Fruit fly (Drosophila melanogaster) whole organism, embryonic: ENCODE results near the gene STUB1.

Experiments used
- Atf-2 ChIP-seq: fragments of 200-800 bp; sonication (Bioruptor generic); optimal IDR thresholded peaks from 2 replicates; lab custom pipeline; 2016; ENCODE audit warnings: missing biosample characterization, missing genetic modification characterization
- Bgb ChIP-seq: fragments of 200-800 bp; sonication (Bioruptor generic); IDR thresholded peaks from 2 replicates; pipeline ENCODE4 v1.3.6; 2022; ENCODE audit warnings: missing biosample characterization, missing genetic modification characterization; ENCODE audit not compliant: partially characterized antibody
- C15 ChIP-seq: fragments of 200-800 bp; sonication (Bioruptor generic); IDR thresholded peaks from 3 replicates; pipeline ENCODE4 v1.3.6; 2022; ENCODE audit warnings: missing biosample characterization, missing genetic modification characterization
- CG10147 ChIP-seq: fragments of 200-800 bp; sonication (Bioruptor generic); optimal IDR thresholded peaks from 2 replicates; lab custom pipeline; 2019; ENCODE audit warnings: missing biosample characterization, mild to moderate bottlenecking, missing genetic modification characterization, moderate library complexity
- CG10543 ChIP-seq: fragments of 200-800 bp; sonication (Bioruptor generic); optimal IDR thresholded peaks from 3 replicates; lab custom pipeline; 2017; ENCODE audit warnings: missing biosample characterization, mild to moderate bottlenecking, missing genetic modification characterization, moderate library complexity
- CG12155 ChIP-seq: fragments of 200-800 bp; sonication (Bioruptor generic); optimal IDR thresholded peaks from 3 replicates; lab custom pipeline; 2016; ENCODE audit warnings: missing biosample characterization, missing genetic modification characterization
- CG13624 ChIP-seq: fragments of 200-800 bp; sonication (Bioruptor generic); optimal IDR thresholded peaks from 2 replicates; lab custom pipeline; 2016; ENCODE audit warnings: missing biosample characterization, missing genetic modification characterization
- CG15479 ChIP-seq: fragments of 200-800 bp; sonication (Bioruptor generic); optimal IDR thresholded peaks from 3 replicates; lab custom pipeline; 2019; ENCODE audit warnings: missing biosample characterization, mild to moderate bottlenecking, missing genetic modification characterization, moderate library complexity
- CG1603 ChIP-seq: fragments of 200-800 bp; sonication (Bioruptor generic); optimal IDR thresholded peaks from 2 replicates; lab custom pipeline; 2019; ENCODE audit warnings: missing biosample characterization, mild to moderate bottlenecking, missing genetic modification characterization, moderate library complexity
- CG17186 ChIP-seq: fragments of 200-800 bp; sonication (Bioruptor generic); optimal IDR thresholded peaks from 3 replicates; lab custom pipeline; 2017; ENCODE audit warnings: missing biosample characterization, missing genetic modification reagents, missing genetic modification characterization
- CG17568 ChIP-seq: fragments of 200-800 bp; sonication (Bioruptor generic); optimal IDR thresholded peaks from 2 replicates; lab custom pipeline; 2018; ENCODE audit warnings: missing biosample characterization, mild to moderate bottlenecking, missing genetic modification characterization, moderate library complexity
- CG18764 ChIP-seq: fragments of 200-800 bp; sonication (Bioruptor generic); optimal IDR thresholded peaks from 3 replicates; lab custom pipeline; 2016; ENCODE audit warnings: missing biosample characterization, missing genetic modification characterization
- CG2889 ChIP-seq: fragments of 200-800 bp; sonication (Bioruptor generic); IDR thresholded peaks from 3 replicates; pipeline ENCODE4 v1.3.6; 2022; ENCODE audit warnings: missing biosample characterization, missing genetic modification characterization
- CG32767 ChIP-seq: fragments of 200-800 bp; sonication (Bioruptor generic); IDR thresholded peaks from 2 replicates; pipeline ENCODE4 v1.3.6; 2022; ENCODE audit warnings: missing biosample characterization, missing genetic modification characterization
- CG3995 ChIP-seq: fragments of 200-800 bp; sonication (Bioruptor generic); optimal IDR thresholded peaks from 3 replicates; lab custom pipeline; 2016; ENCODE audit warnings: missing biosample characterization, missing genetic modification characterization
- CG4854 ChIP-seq: fragments of 200-800 bp; sonication (Bioruptor generic); optimal IDR thresholded peaks from 2 replicates; lab custom pipeline; 2016; ENCODE audit warnings: missing biosample characterization, missing genetic modification characterization, inconsistent platforms
- CG5180 ChIP-seq: fragments of 200-800 bp; sonication (Bioruptor generic); optimal IDR thresholded peaks from 3 replicates; lab custom pipeline; 2017; ENCODE audit warnings: missing biosample characterization, missing genetic modification characterization, mild to moderate bottlenecking, moderate library complexity, missing genetic modification reagents
- CG5953 ChIP-seq: fragments of 200-800 bp; sonication (Bioruptor generic); IDR thresholded peaks from 2 replicates; pipeline ENCODE4 v1.3.6; 2022; ENCODE audit warnings: missing biosample characterization, missing genetic modification characterization
- CG6654 ChIP-seq: fragments of 200-800 bp; sonication (Bioruptor generic); optimal IDR thresholded peaks from 2 replicates; lab custom pipeline; 2017; ENCODE audit warnings: missing biosample characterization, mild to moderate bottlenecking, missing genetic modification characterization
- CG6689 ChIP-seq: fragments of 200-800 bp; sonication (Bioruptor generic); IDR thresholded peaks from 2 replicates; pipeline ENCODE4 v1.3.6; 2022; ENCODE audit warnings: missing biosample characterization, missing genetic modification characterization
- CG7786 ChIP-seq: fragments of 200-800 bp; sonication (Bioruptor generic); optimal IDR thresholded peaks from 2 replicates; lab custom pipeline; 2016; ENCODE audit warnings: missing biosample characterization, missing genetic modification characterization
- CG8924 ChIP-seq: fragments of 200-800 bp; optimal IDR thresholded peaks from 3 replicates; lab custom pipeline; 2019; ENCODE audit warnings: missing biosample characterization, mild to moderate bottlenecking, missing genetic modification characterization, moderate library complexity
- CHES-1-like ChIP-seq: fragments of 200-800 bp; sonication (Bioruptor generic); optimal IDR thresholded peaks from 2 replicates; lab custom pipeline; 2016; ENCODE audit warnings: missing biosample characterization, missing genetic modification characterization
- D ChIP-seq, 2 experiments: fragments of 200-800 bp in 1 of 2; fragments of >200 bp in 1 of 2; sonication (Bioruptor generic) in 1 of 2; optimal IDR thresholded peaks; 2 replicates in 1 of 2; 3 replicates in 1 of 2; lab custom pipeline; 2017; ENCODE audit warnings: mild to moderate bottlenecking in 1 of 2, missing biosample characterization in 1 of 2, missing genetic modification characterization in 1 of 2, missing genetic modification reagents in 1 of 2
- Dip2 ChIP-seq: fragments of 200-800 bp; sonication (Bioruptor generic); IDR thresholded peaks from 2 replicates; pipeline ENCODE4 v1.3.6; 2022; ENCODE audit warnings: missing biosample characterization, missing genetic modification characterization
- Doc3 ChIP-seq: fragments of 200-800 bp; sonication (Bioruptor generic); IDR thresholded peaks from 3 replicates; pipeline ENCODE4 v1.3.6; 2022; ENCODE audit warnings: missing biosample characterization, missing genetic modification characterization; ENCODE audit not compliant: partially characterized antibody
- H15 ChIP-seq: fragments of 200-800 bp; sonication (Bioruptor generic); IDR thresholded peaks from 3 replicates; pipeline ENCODE4 v1.3.6; 2022; ENCODE audit warnings: missing biosample characterization, missing genetic modification characterization
- Hr39 ChIP-seq: fragments of >200 bp; optimal IDR thresholded peaks from 2 replicates; lab custom pipeline; 2017
- Jarid2 ChIP-seq: fragments of 200-800 bp; sonication (Bioruptor generic); optimal IDR thresholded peaks from 3 replicates; lab custom pipeline; 2017; ENCODE audit warnings: mild to moderate bottlenecking, missing biosample characterization, missing genetic modification reagents, missing genetic modification characterization
- Mad ChIP-seq: fragments of 200-800 bp; sonication (Bioruptor generic); optimal IDR thresholded peaks from 2 replicates; lab custom pipeline; 2016; ENCODE audit warnings: missing biosample characterization, missing genetic modification characterization
- Oli ChIP-seq: fragments of 200-800 bp; sonication (Bioruptor generic); optimal IDR thresholded peaks from 2 replicates; lab custom pipeline; 2018; ENCODE audit warnings: missing biosample characterization, mild to moderate bottlenecking, missing genetic modification characterization, moderate library complexity
- Rfx ChIP-seq: fragments of 200-800 bp; sonication (Bioruptor generic); IDR thresholded peaks from 2 replicates; pipeline ENCODE4 v1.3.6; 2022; ENCODE audit warnings: missing biosample characterization, missing genetic modification characterization
- Rx ChIP-seq: fragments of 200-800 bp; sonication (Bioruptor generic); IDR thresholded peaks from 2 replicates; pipeline ENCODE4 v1.3.6; 2022; ENCODE audit warnings: missing biosample characterization, missing genetic modification characterization
- corto ChIP-seq: fragments of 200-800 bp; sonication (Bioruptor generic); optimal IDR thresholded peaks from 2 replicates; lab custom pipeline; 2016; ENCODE audit warnings: missing biosample characterization, mild to moderate bottlenecking, missing genetic modification characterization, moderate library complexity
- dan ChIP-seq: fragments of 200-800 bp; sonication (Bioruptor generic); IDR thresholded peaks from 2 replicates; pipeline ENCODE4 v1.3.6; 2022; ENCODE audit warnings: missing biosample characterization, missing genetic modification characterization
- disco-r ChIP-seq: fragments of 200-800 bp; sonication (Bioruptor generic); optimal IDR thresholded peaks from 2 replicates; lab custom pipeline; 2016; ENCODE audit warnings: missing biosample characterization, missing genetic modification characterization
- dpn ChIP-seq, 2 experiments: fragments of 200-800 bp; sonication (Bioruptor generic); optimal IDR thresholded peaks; 3 replicates each; lab custom pipeline; 2016; ENCODE audit warnings: missing biosample characterization in 2 of 2, missing genetic modification characterization in 2 of 2
- gem ChIP-seq: fragments of 200-800 bp; sonication (Bioruptor generic); optimal IDR thresholded peaks from 2 replicates; lab custom pipeline; 2019; ENCODE audit warnings: missing biosample characterization, mild to moderate bottlenecking, missing genetic modification characterization, moderate library complexity
- gfzf ChIP-seq: fragments of 200-800 bp; sonication (Bioruptor generic); optimal IDR thresholded peaks from 2 replicates; lab custom pipeline; 2016; ENCODE audit warnings: missing biosample characterization, mild to moderate bottlenecking, missing genetic modification characterization, moderate library complexity
- gsb ChIP-seq: fragments of 200-800 bp; sonication (Bioruptor generic); IDR thresholded peaks from 2 replicates; pipeline ENCODE4 v1.3.6; 2022; ENCODE audit warnings: missing biosample characterization, missing genetic modification characterization
- gt ChIP-seq: fragments of 200-800 bp; sonication (Bioruptor generic); IDR thresholded peaks from 2 replicates; pipeline ENCODE4 v1.3.6; 2022; ENCODE audit warnings: missing biosample characterization, missing genetic modification characterization
- ham ChIP-seq: fragments of 200-800 bp; sonication (Bioruptor generic); IDR thresholded peaks from 2 replicates; pipeline ENCODE4 v1.3.6; 2022; ENCODE audit warnings: missing biosample characterization, missing genetic modification characterization
- insv ChIP-seq, 2 experiments: fragments of 200-800 bp; sonication (Bioruptor generic); optimal IDR thresholded peaks; 3 replicates each; lab custom pipeline; 2016 to 2018; ENCODE audit warnings: missing biosample characterization in 2 of 2, missing genetic modification characterization in 2 of 2
- nau ChIP-seq: fragments of 200-800 bp; sonication (Bioruptor generic); optimal IDR thresholded peaks from 3 replicates; lab custom pipeline; 2017; ENCODE audit warnings: missing biosample characterization, mild to moderate bottlenecking, missing genetic modification characterization, missing genetic modification reagents
- org-1 ChIP-seq: fragments of 200-800 bp; sonication (Bioruptor generic); optimal IDR thresholded peaks from 2 replicates; lab custom pipeline; 2017; ENCODE audit warnings: missing biosample characterization, missing genetic modification characterization
- pfk ChIP-seq: fragments of 200-800 bp; sonication (Bioruptor generic); optimal IDR thresholded peaks from 2 replicates; lab custom pipeline; 2018; ENCODE audit warnings: missing biosample characterization, mild to moderate bottlenecking, missing genetic modification characterization, moderate library complexity
- rib ChIP-seq: fragments of 200-800 bp; sonication (Bioruptor generic); IDR thresholded peaks from 2 replicates; pipeline ENCODE4 v1.3.6; 2022; ENCODE audit warnings: missing biosample characterization, missing genetic modification characterization
- sr ChIP-seq: fragments of 200-800 bp; sonication (Bioruptor generic); IDR thresholded peaks from 3 replicates; pipeline ENCODE4 v1.3.6; 2022; ENCODE audit warnings: missing biosample characterization, missing genetic modification characterization
- stwl ChIP-seq: fragments of 200-800 bp; sonication (Bioruptor generic); optimal IDR thresholded peaks from 3 replicates; lab custom pipeline; 2018; ENCODE audit warnings: missing biosample characterization, mild to moderate bottlenecking, missing genetic modification characterization, moderate library complexity
- tio ChIP-seq: fragments of 200-800 bp; sonication (Bioruptor generic); optimal IDR thresholded peaks from 2 replicates; lab custom pipeline; 2017; ENCODE audit warnings: missing biosample characterization, missing genetic modification characterization, inconsistent platforms
- yki ChIP-seq: fragments of >200 bp; optimal IDR thresholded peaks from 3 replicates; lab custom pipeline; 2018

Gene STUB1

DNA sequence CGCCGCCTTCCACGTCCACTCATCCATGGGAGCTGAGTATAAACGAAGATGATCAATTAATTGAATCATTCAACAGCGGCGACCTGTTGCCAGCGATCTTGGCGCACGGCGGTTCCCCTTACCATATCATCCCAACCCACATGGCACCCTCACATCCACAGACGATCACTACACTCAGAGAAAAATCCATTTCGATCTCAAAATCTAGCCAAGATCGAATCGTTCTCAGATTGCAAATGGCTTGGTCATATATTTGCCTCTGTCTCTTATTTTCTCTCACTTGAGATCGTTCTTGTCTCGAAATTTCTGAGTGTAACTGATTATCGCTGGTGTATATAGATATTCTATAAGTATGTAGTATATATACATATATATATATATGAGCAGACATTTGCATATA lies 31.0 kb downstream of the STUB1 start (continued):
- no peak for TF ChIP-seq pfk (GFP tag; lab: Kevin White, UChicago)
- no peak for TF ChIP-seq CG18764 (GFP tag; lab: Kevin White, UChicago)
- peak; percentile 42 for TF ChIP-seq CG8924 (tag; lab: Kevin White, UChicago)
- peak; percentile 10 for TF ChIP-seq CG12155
- no peak for TF ChIP-seq Jarid2 (GFP tag; lab: Kevin White, UChicago)
- 0 out of 2 replicates have a peak, but pooled peaks have one; percentile 46 for TF ChIP-seq gsb
- peak; percentile 69 for TF ChIP-seq gem (tag; lab: Kevin White, UChicago)
- 0 out of 2 replicates have a peak, but pooled peaks have one; percentile 39 for TF ChIP-seq Rx
- 0 out of 3 replicates have a peak, but pooled peaks have one; percentile 45 for TF ChIP-seq CG2889
- peak; percentile 62 for TF ChIP-seq CG1603 (tag; lab: Kevin White, UChicago)
- TF ChIP-seq CG7786 (GFP tag; lab: Kevin White, UChicago): peak; percentile 42
- TF ChIP-seq CG15479: no peak
- TF ChIP-seq CG4854 (GFP tag; lab: Kevin White, UChicago): no peak
- peak; percentile 83 for TF ChIP-seq sr
- peak; percentile 50; the same call in 1 of the 3 replicates for TF ChIP-seq H15 (GFP tag; lab: Robert Waterston, UW)
- TF ChIP-seq dpn (GFP tag; optimal IDR thresholded peaks at IDR 0.05; lab: Kevin White, UChicago): peak; percentile 18 to 71
- no peak for TF ChIP-seq Bgb
- TF ChIP-seq Rfx (GFP tag; lab: Robert Waterston, UW): peak; percentile 86
- no peak for TF ChIP-seq Doc3 (GFP tag; lab: Robert Waterston, UW)
- TF ChIP-seq CHES-1-like (GFP tag; lab: Kevin White, UChicago): no peak
- TF ChIP-seq CG32767 (GFP tag; lab: Robert Waterston, UW): no peak
- TF ChIP-seq CG5953 (GFP tag; lab: Robert Waterston, UW): no peak
- TF ChIP-seq insv (GFP tag; optimal IDR thresholded peaks at IDR 0.05; lab: Kevin White, UChicago): no peak
- no peak for TF ChIP-seq disco-r
- TF ChIP-seq CG17186 (GFP tag; lab: Kevin White, UChicago): no peak
- no peak for TF ChIP-seq Dip2 (GFP tag; lab: Robert Waterston, UW)
- no peak for TF ChIP-seq stwl (tag; lab: Kevin White, UChicago)
- TF ChIP-seq tio (GFP tag; lab: Kevin White, UChicago): no peak
- peak; percentile 41 for TF ChIP-seq CG10147 (GFP tag; lab: Kevin White, UChicago)
- no peak for TF ChIP-seq Atf-2 (GFP tag; lab: Kevin White, UChicago)
- TF ChIP-seq Hr39 (lab: Kevin White, UChicago): no peak
- TF ChIP-seq CG10543 (GFP tag; lab: Kevin White, UChicago): peak; percentile 54
- TF ChIP-seq corto (GFP tag; lab: Kevin White, UChicago): no peak
- TF ChIP-seq CG17568: peak; percentile 34
- TF ChIP-seq CG13624 (GFP tag; lab: Kevin White, UChicago): peak; percentile 10
- TF ChIP-seq CG6689 (GFP tag; lab: Robert Waterston, UW): 0 out of 2 replicates have a peak, but pooled peaks have one; percentile 18
- no peak for TF ChIP-seq C15 (GFP tag; lab: Robert Waterston, UW)
- TF ChIP-seq org-1 (GFP tag; lab: Kevin White, UChicago): peak; percentile 20
- peak; percentile 54 for TF ChIP-seq Oli (tag; lab: Kevin White, UChicago)
- TF ChIP-seq Mad (GFP tag; lab: Kevin White, UChicago): peak; percentile 11
- TF ChIP-seq CG3995 (GFP tag; lab: Kevin White, UChicago): no peak
- TF ChIP-seq gfzf (GFP tag; lab: Kevin White, UChicago): no peak
- no peak for TF ChIP-seq nau
- no peak for TF ChIP-seq dan (GFP tag; lab: Robert Waterston, UW)
- TF ChIP-seq CG6654 (GFP tag; lab: Kevin White, UChicago): peak; percentile 15
- peak; percentile 28 for TF ChIP-seq CG5180 (GFP tag; lab: Kevin White, UChicago)
- no peak for TF ChIP-seq ham (GFP tag; lab: Robert Waterston, UW)
- TF ChIP-seq D (optimal IDR thresholded peaks at IDR 0.05; lab: Kevin White, UChicago): no peak
- peak; percentile 26 for TF ChIP-seq D (GFP tag; optimal IDR thresholded peaks at IDR 0.05; lab: Kevin White, UChicago)
- TF ChIP-seq yki: no peak
- peak; percentile 27; the same call in 1 of the 2 replicates for TF ChIP-seq gt (GFP tag; lab: Robert Waterston, UW)
- TF ChIP-seq rib (GFP tag; lab: Robert Waterston, UW): no peak
